Fruit fly (Drosophila melanogaster): ENCODE data around the gene ND-ACP.

Gene ND-ACP

dm6 chr3L:1342133-1342580, 12.4 kb downstream of the ND-ACP start, which contains the start of gene indra (continued):
- TF ChIP-seq emc (GFP tag; optimal IDR thresholded peaks at IDR 0.05) (no peak), CG2129 (GFP tag; IDR thresholded peaks at IDR 0.05; ENCODE audit: partially characterized antibody) (no peak), Hand (GFP tag; optimal IDR thresholded peaks at IDR 0.05) (no peak), CG9609 (GFP tag; optimal IDR thresholded peaks at IDR 0.05) (peak; percentile 61), tx (GFP tag; optimal IDR thresholded peaks at IDR 0.05) (peak; percentile 45), CG6765 (GFP tag; optimal IDR thresholded peaks at IDR 0.05) (no peak), CG7271 (tag; optimal IDR thresholded peaks at IDR 0.05) (peak; percentile 24), CG17359 (tag; optimal IDR thresholded peaks at IDR 0.05) (peak; percentile 32), CG17568 (GFP tag; optimal IDR thresholded peaks at IDR 0.05) (no peak), E2f2 (GFP tag; IDR thresholded peaks at IDR 0.05) (peak; percentile 77), CG16813 (GFP tag; IDR thresholded peaks at IDR 0.05; ENCODE audit: partially characterized antibody) (peak; percentile 60), Rfx (GFP tag; IDR thresholded peaks at IDR 0.05) (peak; percentile 63; the same call in 1 of the 2 replicates), D19B (GFP tag; optimal IDR thresholded peaks at IDR 0.05) (no peak), CG3995 (GFP tag; optimal IDR thresholded peaks at IDR 0.05) (peak; percentile 91), TFAM (GFP tag; optimal IDR thresholded peaks at IDR 0.05) (no peak), CG7745 (tag; optimal IDR thresholded peaks at IDR 0.05) (no peak), CG16815 (GFP tag; optimal IDR thresholded peaks at IDR 0.05) (peak; percentile 9), Aef1 (GFP tag; IDR thresholded peaks at IDR 0.05) (peak; percentile 38; the same call in 1 of the 3 replicates), corto (GFP tag; optimal IDR thresholded peaks at IDR 0.05) (no peak), mld (GFP tag; IDR thresholded peaks at IDR 0.05; ENCODE audit: partially characterized antibody) (0 out of 3 replicates have a peak, but pooled peaks have one; percentile 53), CG5180 (GFP tag; optimal IDR thresholded peaks at IDR 0.05) (no peak), CG9876 (GFP tag; optimal IDR thresholded peaks at IDR 0.05) (peak; percentile 52), Sry-δ (GFP tag; optimal IDR thresholded peaks at IDR 0.05) (peak; percentile 68), kay (GFP tag; optimal IDR thresholded peaks at IDR 0.05) (peak; percentile 37), odd (GFP tag; optimal IDR thresholded peaks at IDR 0.05) (no peak), CG9932 (GFP tag; IDR thresholded peaks at IDR 0.05) (peak; percentile 72), hbn (GFP tag; IDR thresholded peaks at IDR 0.05; ENCODE audit: partially characterized antibody) (peak; percentile 50; the same call in 1 of the 2 replicates), lov (optimal IDR thresholded peaks at IDR 0.05) (no peak), lov (GFP tag; IDR thresholded peaks at IDR 0.05) (no peak), sens (GFP tag) (peak; percentile 95), CG9797 (GFP tag; optimal IDR thresholded peaks at IDR 0.05) (peak; percentile 79), CG4854 (GFP tag; optimal IDR thresholded peaks at IDR 0.05) (peak; percentile 47), CG10366 (GFP tag; IDR thresholded peaks at IDR 0.05) (no peak), CG1603 (tag; optimal IDR thresholded peaks at IDR 0.05) (peak; percentile 27), Abd-B (GFP tag; optimal IDR thresholded peaks at IDR 0.05) (peak; percentile 22), CG17829 (tag; optimal IDR thresholded peaks at IDR 0.05) (peak; percentile 46), pita (GFP tag; optimal IDR thresholded peaks at IDR 0.05) (no peak), CG6813 (GFP tag; optimal IDR thresholded peaks at IDR 0.05) (no peak), Sin3A (optimal IDR thresholded peaks at IDR 0.05) (peak; percentile 81), CG1647 (GFP tag; optimal IDR thresholded peaks at IDR 0.05) (peak; percentile 58), chif (GFP tag; optimal IDR thresholded peaks at IDR 0.05) (peak; percentile 8 to 69), CG32767 (GFP tag; IDR thresholded peaks at IDR 0.05) (no peak), amos (GFP tag; IDR thresholded peaks at IDR 0.05; ENCODE audit: partially characterized antibody) (peak; percentile 58; the same call in 1 of the 2 replicates), CG2712 (tag; optimal IDR thresholded peaks at IDR 0.05) (no peak), kah (GFP tag; optimal IDR thresholded peaks at IDR 0.05) (no peak), Hsf (GFP tag; optimal IDR thresholded peaks at IDR 0.05) (peak; percentile 36), mirr (GFP tag; optimal IDR thresholded peaks at IDR 0.05) (peak; percentile 18), CG2889 (GFP tag; IDR thresholded peaks at IDR 0.05) (0 out of 3 replicates have a peak, but pooled peaks have one; percentile 21), Tbp (GFP tag; optimal IDR thresholded peaks at IDR 0.05) (peak; percentile 3), zen2 (GFP tag; IDR thresholded peaks at IDR 0.05; ENCODE audit: partially characterized antibody) (no peak)
